Fruit fly (Drosophila melanogaster) whole organism, wandering third instar larva: ENCODE data around the gene CG18666.

ENCODE experiments used
- Mio ChIP-seq: sonication (Bioruptor generic); optimal IDR thresholded peaks from 2 replicates; lab custom pipeline; 2016; ENCODE audit warnings: missing biosample characterization, missing genetic modification characterization
- lola ChIP-seq: fragments of >200 bp; optimal IDR thresholded peaks from 2 replicates; lab custom pipeline; 2017; ENCODE audit warnings: missing biosample characterization, missing genetic modification characterization
- pan ChIP-seq: fragments of >200 bp; optimal IDR thresholded peaks from 2 replicates; lab custom pipeline; 2017
- psq ChIP-seq: fragments of 200-800 bp; sonication (Bioruptor generic); optimal IDR thresholded peaks from 3 replicates; lab custom pipeline; 2017; ENCODE audit warnings: missing biosample characterization, mild to moderate bottlenecking, missing genetic modification characterization, moderate library complexity
- usp ChIP-seq: fragments of >200 bp; optimal IDR thresholded peaks from 2 replicates; lab custom pipeline; 2017; ENCODE audit warnings: missing biosample characterization, missing genetic modification characterization

DNA sequence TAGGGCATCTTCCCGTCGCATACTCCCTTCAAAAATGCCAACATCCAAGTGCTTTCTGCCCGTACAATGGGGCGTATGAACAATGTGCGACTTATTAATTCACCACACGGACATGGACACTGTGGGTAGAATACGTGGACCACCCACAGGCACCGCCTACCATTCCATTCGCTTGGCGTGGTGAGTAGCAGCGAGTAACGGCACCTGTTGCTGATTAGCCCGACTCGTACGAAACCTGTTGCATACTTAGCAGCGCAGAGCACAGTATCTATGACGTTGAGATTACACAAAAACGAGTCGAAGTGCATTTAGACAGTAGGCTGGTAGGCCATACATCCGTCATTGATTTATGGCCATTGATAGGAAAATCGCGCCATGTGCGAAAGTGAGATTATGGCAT is 47.4 kb downstream of the CG18666 start:
- no peak for TF ChIP-seq Mio (GFP tag; lab: Kevin White, UChicago)
- no peak for TF ChIP-seq usp (GFP tag; lab: Kevin White, UChicago)
- TF ChIP-seq psq (GFP tag; lab: Kevin White, UChicago): no peak
- TF ChIP-seq lola (GFP tag; lab: Kevin White, UChicago): no peak
- no peak for TF ChIP-seq pan (lab: Kevin White, UChicago)
